Worm (Caenorhabditis elegans) whole organism, young adult: Measurements from ENCODE around the gene rike-1.

Source experiments
- F23B12.7 ChIP-seq: sonication (generic microtip); optimal IDR thresholded peaks from 2 replicates; lab custom pipeline; 2017; ENCODE audit warnings: missing genetic modification characterization, mild to moderate bottlenecking, missing compliant biosample characterization, antibody characterized with exemption, moderate library complexity; ENCODE audit not compliant: insufficient read depth
- K12H6.12 ChIP-seq: fragments of 200-800 bp; sonication (Bioruptor generic); optimal IDR thresholded peaks from 2 replicates; lab custom pipeline; 2018; ENCODE audit warnings: mild to moderate bottlenecking, missing genetic modification characterization, missing compliant biosample characterization
- T07F8.4 ChIP-seq: sonication (generic microtip); optimal IDR thresholded peaks from 2 replicates; lab custom pipeline; 2016; ENCODE audit warnings: mild to moderate bottlenecking, missing genetic modification characterization, moderate library complexity, missing compliant biosample characterization
- ama-1 ChIP-seq, 3 experiments: fragments of 150-350 bp in 1 of 3; sonication (generic microtip) in 2 of 3; optimal IDR thresholded peaks; 2 replicates each; lab custom pipeline; 2014 to 2018; ENCODE audit warnings: missing biosample characterization in 2 of 3, missing genetic modification characterization in 2 of 3, missing genetic modification reagents in 2 of 3
- atf-7 ChIP-seq: sonication (generic microtip); optimal IDR thresholded peaks from 2 replicates; lab custom pipeline; 2017; ENCODE audit warnings: mild to moderate bottlenecking, missing genetic modification characterization, missing compliant biosample characterization
- bed-2 ChIP-seq: fragments of 200-800 bp; sonication (Bioruptor generic); IDR thresholded peaks from 2 replicates; pipeline ENCODE4 v1.3.6; 2022; ENCODE audit warnings: missing genetic modification reagents, missing genetic modification characterization, missing compliant biosample characterization
- dpl-1 ChIP-seq: fragments of 150-350 bp; optimal IDR thresholded peaks from 2 replicates; lab custom pipeline; 2014; ENCODE audit warnings: missing biosample characterization, missing genetic modification reagents, missing genetic modification characterization
- let-607 ChIP-seq, 2 experiments: fragments of 200-800 bp in 1 of 2; sonication (Bioruptor generic) in 1 of 2; sonication (generic microtip) in 1 of 2; optimal IDR thresholded peaks; 2 replicates each; lab custom pipeline; 2016 to 2018; ENCODE audit warnings: mild to moderate bottlenecking in 2 of 2, missing compliant biosample characterization in 2 of 2, missing genetic modification characterization in 2 of 2, moderate library complexity in 2 of 2, missing genotype in 1 of 2
- mes-4 ChIP-seq: sonication (generic microtip); optimal IDR thresholded peaks from 2 replicates; lab custom pipeline; 2016; ENCODE audit warnings: missing genotype, missing genetic modification characterization, missing compliant biosample characterization
- nfya-1 ChIP-seq: sonication (generic microtip); optimal IDR thresholded peaks from 2 replicates; lab custom pipeline; 2017; ENCODE audit warnings: antibody characterized with exemption, missing compliant biosample characterization, missing genetic modification characterization, borderline replicate concordance; ENCODE audit not compliant: insufficient read depth
- sea-2 ChIP-seq: fragments of 200-800 bp; sonication (Bioruptor generic); IDR thresholded peaks from 2 replicates; pipeline ENCODE4 v1.3.6; 2022; ENCODE audit warnings: missing genetic modification characterization, missing compliant biosample characterization
- tbx-9 ChIP-seq: sonication (generic microtip); optimal IDR thresholded peaks from 2 replicates; lab custom pipeline; 2016; ENCODE audit warnings: borderline replicate concordance, missing genetic modification characterization, inconsistent platforms, missing compliant biosample characterization
- ztf-6 ChIP-seq: fragments of 200-800 bp; sonication (Bioruptor generic); IDR thresholded peaks from 2 replicates; pipeline ENCODE4 v1.3.6; 2022; ENCODE audit warnings: missing genetic modification reagents, missing genetic modification characterization, missing compliant biosample characterization

DNA sequence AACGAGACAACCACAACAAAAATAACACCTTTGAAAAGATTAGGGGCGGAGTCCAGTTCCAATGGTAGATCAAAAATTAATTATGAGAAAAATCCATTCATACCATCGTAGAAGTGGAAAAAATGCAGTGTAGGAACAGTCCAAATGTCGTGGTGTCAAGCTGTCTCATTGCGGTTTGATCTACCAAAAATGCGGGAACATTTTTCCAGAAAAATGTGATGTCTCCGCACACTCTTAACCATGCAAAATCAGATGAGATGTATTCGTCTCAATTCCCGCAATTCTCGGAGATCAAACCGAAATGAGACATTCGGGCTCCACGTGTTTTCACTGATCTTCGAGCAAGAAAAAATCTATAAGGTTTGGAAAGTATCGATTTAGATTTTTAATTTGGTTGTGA lies 48.4 kb upstream of the rike-1 start:
- TF ChIP-seq sea-2 (GFP tag; lab: Robert Waterston, UW) (no peak), let-607 (tag; optimal IDR thresholded peaks at IDR 0.05; lab: Kevin White, UChicago) (no peak), T07F8.4 (tag; lab: Kevin White, UChicago) (no peak), F23B12.7 (tag; lab: Kevin White, UChicago) (no peak), dpl-1 (GFP tag; lab: Kevin White, UChicago) (no peak), bed-2 (GFP tag; lab: Robert Waterston, UW) (no peak), nfya-1 (tag; lab: Kevin White, UChicago) (no peak), mes-4 (tag; lab: Kevin White, UChicago) (no peak), ztf-6 (GFP tag; lab: Robert Waterston, UW) (no peak), atf-7 (tag; lab: Kevin White, UChicago) (no peak), K12H6.12 (tag; lab: Kevin White, UChicago) (no peak), tbx-9 (tag; lab: Kevin White, UChicago) (no peak), ama-1 (optimal IDR thresholded peaks at IDR 0.05; lab: Kevin White, UChicago) (no peak), ama-1 (GFP tag; optimal IDR thresholded peaks at IDR 0.05; lab: Kevin White, UChicago) (no peak)
